Fruit fly (Drosophila melanogaster): Measurements from ENCODE around the gene Nup154.

Nup154 gene

DNA sequence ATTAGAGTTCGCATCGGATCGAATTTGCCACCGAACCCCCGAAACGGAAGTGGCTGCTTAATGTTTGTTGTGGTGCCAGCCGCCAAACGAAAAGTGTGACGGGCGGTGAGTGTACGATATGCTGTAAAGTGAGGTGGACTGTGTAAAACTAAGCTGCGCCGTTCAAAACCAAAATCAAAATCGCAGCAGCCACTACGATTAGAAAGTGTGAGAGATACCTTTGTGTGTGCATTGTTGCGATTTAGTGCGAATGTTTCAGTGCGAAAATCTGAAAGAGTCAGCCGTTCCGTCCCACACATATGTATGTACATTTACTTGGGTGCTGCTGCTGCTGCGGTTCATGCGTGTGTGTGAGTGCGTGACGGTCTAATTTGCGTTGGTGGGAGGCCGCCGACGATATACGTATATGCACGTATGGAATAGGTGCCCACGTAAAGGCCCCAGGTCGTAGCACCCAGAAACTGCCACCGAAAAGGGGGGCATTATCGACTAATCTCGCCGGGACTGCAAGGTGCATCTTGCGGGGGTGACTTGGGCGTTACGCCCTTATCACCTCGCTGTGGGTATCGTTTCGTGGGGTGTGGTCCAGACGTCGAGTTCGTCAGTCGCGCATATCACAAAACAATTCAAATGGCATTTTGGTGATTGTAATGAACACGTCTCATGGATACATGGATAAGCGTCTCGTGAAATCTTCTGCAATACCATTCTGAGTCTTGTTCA is 27.6 kb upstream of the Nup154 start (continued):
- TF ChIP-seq hkb (optimal IDR thresholded peaks at IDR 0.05) (no peak), hkb (GFP tag; IDR thresholded peaks at IDR 0.05) (no peak), CG3163 (GFP tag; optimal IDR thresholded peaks at IDR 0.05) (no peak), Trl (optimal IDR thresholded peaks at IDR 0.05) (no peak), Trl (GFP tag; optimal IDR thresholded peaks at IDR 0.05) (no peak), Antp (GFP tag; optimal IDR thresholded peaks at IDR 0.05) (no peak), eyg (GFP tag; optimal IDR thresholded peaks at IDR 0.05) (no peak), bsh (GFP tag; optimal IDR thresholded peaks at IDR 0.05) (no peak), MTF-1 (GFP tag; optimal IDR thresholded peaks at IDR 0.05; ENCODE audit: borderline replicate concordance) (no peak), rib (GFP tag; IDR thresholded peaks at IDR 0.05) (0 out of 2 replicates have a peak, but pooled peaks have one; percentile 18), klu (GFP tag; IDR thresholded peaks at IDR 0.05) (no peak), seq (GFP tag; IDR thresholded peaks at IDR 0.05) (no peak), Myb (GFP tag; optimal IDR thresholded peaks at IDR 0.05) (peak; percentile 5), Oaz (GFP tag; IDR thresholded peaks at IDR 0.05) (no peak), CG10462 (GFP tag; optimal IDR thresholded peaks at IDR 0.05) (no peak), al (GFP tag; IDR thresholded peaks at IDR 0.05) (no peak), tio (GFP tag; optimal IDR thresholded peaks at IDR 0.05) (no peak), MESR4 (GFP tag; optimal IDR thresholded peaks at IDR 0.05) (peak; percentile 92), tna (GFP tag; IDR thresholded peaks at IDR 0.05; ENCODE audit: partially characterized antibody) (0 out of 2 replicates have a peak, but pooled peaks have one; percentile 8), CG32532 (GFP tag; IDR thresholded peaks at IDR 0.05) (no peak), nerfin-2 (GFP tag; IDR thresholded peaks at IDR 0.05; ENCODE audit: partially characterized antibody) (0 out of 2 replicates have a peak, but pooled peaks have one; percentile 24), CG33213 (GFP tag; optimal IDR thresholded peaks at IDR 0.05) (no peak), pnt (GFP tag; optimal IDR thresholded peaks at IDR 0.05) (no peak), ato (GFP tag; IDR thresholded peaks at IDR 0.05; ENCODE audit: partially characterized antibody) (no peak), CG17186 (GFP tag; optimal IDR thresholded peaks at IDR 0.05) (no peak), CG34376 (GFP tag; optimal IDR thresholded peaks at IDR 0.05) (peak; percentile 29), CG17568 (GFP tag; optimal IDR thresholded peaks at IDR 0.05) (no peak), CG34224 (GFP tag; IDR thresholded peaks at IDR 0.05; ENCODE audit: partially characterized antibody) (0 out of 3 replicates have a peak, but pooled peaks have one; percentile 10), Rfx (GFP tag; IDR thresholded peaks at IDR 0.05) (no peak), CG31388 (GFP tag; optimal IDR thresholded peaks at IDR 0.05) (no peak), Hmr (GFP tag; optimal IDR thresholded peaks at IDR 0.05) (no peak), CG16779 (GFP tag; IDR thresholded peaks at IDR 0.05) (peak; percentile 55; the same call in 1 of the 2 replicates), CG4617 (GFP tag; optimal IDR thresholded peaks at IDR 0.05; ENCODE audit: borderline replicate concordance) (peak; percentile 69), CG34422 (GFP tag; IDR thresholded peaks at IDR 0.05) (0 out of 3 replicates have a peak, but pooled peaks have one; percentile 16), HmgZ (tag; optimal IDR thresholded peaks at IDR 0.05) (peak; percentile 27), TFAM (GFP tag; optimal IDR thresholded peaks at IDR 0.05) (no peak), chinmo (GFP tag; IDR thresholded peaks at IDR 0.05; ENCODE audit: partially characterized antibody) (0 out of 4 replicates have a peak, but pooled peaks have one; percentile 40), Neu2 (GFP tag; optimal IDR thresholded peaks at IDR 0.05; ENCODE audit: borderline replicate concordance) (no peak), CG2116 (GFP tag; optimal IDR thresholded peaks at IDR 0.05) (no peak), Dfd (GFP tag; optimal IDR thresholded peaks at IDR 0.05) (no peak), CTCF (GFP tag; optimal IDR thresholded peaks at IDR 0.05) (no peak), ATbp (GFP tag; optimal IDR thresholded peaks at IDR 0.05) (no peak), CG31441 (GFP tag; IDR thresholded peaks at IDR 0.05) (no peak), CG7786 (GFP tag; optimal IDR thresholded peaks at IDR 0.05) (no peak), Max (GFP tag; optimal IDR thresholded peaks at IDR 0.05) (no peak), ken (GFP tag; IDR thresholded peaks at IDR 0.05) (no peak), Adf1 (GFP tag; IDR thresholded peaks at IDR 0.05) (peak; percentile 51; the same call in 1 of the 2 replicates), Ets97D (GFP tag; optimal IDR thresholded peaks at IDR 0.05) (no peak), CG6791 (GFP tag; IDR thresholded peaks at IDR 0.05; ENCODE audit: partially characterized antibody) (no peak), CG10543 (GFP tag; optimal IDR thresholded peaks at IDR 0.05) (no peak)
